Fruit fly (Drosophila melanogaster) whole organism, wandering third instar larva: ENCODE data around the gene His3.3A.

Experiments
- Abd-B ChIP-seq: fragments of >200 bp; optimal IDR thresholded peaks from 2 replicates; lab custom pipeline; 2017; ENCODE audit warnings: missing biosample characterization, missing genetic modification characterization
- Myc ChIP-seq: fragments of >200 bp; optimal IDR thresholded peaks from 2 replicates; lab custom pipeline; 2017
- N ChIP-seq: fragments of >200 bp; optimal IDR thresholded peaks from 2 replicates; lab custom pipeline; 2018; ENCODE audit warnings: missing biosample characterization, missing external identifiers, missing genetic modification characterization
- Rel ChIP-seq, 2 experiments: fragments of 200-800 bp; sonication (Bioruptor generic) in 1 of 2; optimal IDR thresholded peaks; 2 replicates in 1 of 2; 3 replicates in 1 of 2; lab custom pipeline; 2016 to 2019; ENCODE audit warnings: mild to moderate bottlenecking in 2 of 2, missing biosample characterization in 2 of 2, missing genetic modification characterization in 2 of 2, moderate library complexity in 1 of 2
- Vsx2 ChIP-seq: fragments of 200-300, 225-300 bp; sonication (Bioruptor generic); optimal IDR thresholded peaks from 2 replicates; lab custom pipeline; 2018; ENCODE audit warnings: missing biosample characterization, missing genetic modification characterization; ENCODE audit not compliant: partially characterized antibody
- dl ChIP-seq, 2 experiments: fragments of 175-275, 200-275 bp in 1 of 2; fragments of 200-275 bp in 1 of 2; sonication (Bioruptor generic); optimal IDR thresholded peaks; lab custom pipeline; 2018; ENCODE audit warnings: mild to moderate bottlenecking in 2 of 2, missing biosample characterization in 2 of 2, missing genetic modification characterization in 2 of 2, moderate library complexity in 2 of 2; ENCODE audit not compliant: partially characterized antibody in 2 of 2, insufficient read depth in 1 of 2
- h ChIP-seq: fragments of 200-800 bp; sonication (Bioruptor generic); optimal IDR thresholded peaks from 3 replicates; lab custom pipeline; 2016; ENCODE audit warnings: missing biosample characterization, mild to moderate bottlenecking, missing genetic modification characterization
- pan ChIP-seq: fragments of >200 bp; optimal IDR thresholded peaks from 2 replicates; lab custom pipeline; 2017
- psq ChIP-seq: fragments of 200-800 bp; sonication (Bioruptor generic); optimal IDR thresholded peaks from 3 replicates; lab custom pipeline; 2017; ENCODE audit warnings: missing biosample characterization, mild to moderate bottlenecking, missing genetic modification characterization, moderate library complexity

dm6 chr2L:5029049-5029808 is 25.6 kb upstream of the His3.3A start, which contains the start of gene Col4a1:
- TF ChIP-seq psq (GFP tag; lab: Kevin White, UChicago): no peak
- TF ChIP-seq N (GFP tag; lab: Kevin White, UChicago): no peak
- no peak for TF ChIP-seq Myc (lab: Kevin White, UChicago)
- TF ChIP-seq dl (GFP tag; optimal IDR thresholded peaks at IDR 0.05; lab: Kevin White, UChicago; ENCODE audit: insufficient read depth in 1 of 2, partially characterized antibody in 2 of 2): no peak
- no peak for TF ChIP-seq Vsx2 (GFP tag; lab: Kevin White, UChicago)
- no peak for TF ChIP-seq pan (lab: Kevin White, UChicago)
- no peak for TF ChIP-seq h
- no peak for TF ChIP-seq Abd-B (GFP tag; lab: Kevin White, UChicago)
- TF ChIP-seq Rel (GFP tag; optimal IDR thresholded peaks at IDR 0.05; lab: Kevin White, UChicago): no peak
- peak; percentile 2 for TF ChIP-seq Rel (tag; optimal IDR thresholded peaks at IDR 0.05; lab: Kevin White, UChicago)
